Fruit fly (Drosophila melanogaster) whole organism, embryonic: ENCODE data around the gene CG8066.

Experiments
- ATbp ChIP-seq: fragments of 200-800 bp; sonication (Bioruptor generic); optimal IDR thresholded peaks from 2 replicates; lab custom pipeline; 2017; ENCODE audit warnings: missing biosample characterization, mild to moderate bottlenecking, missing genetic modification characterization, missing genetic modification reagents
- Ada2b ChIP-seq: fragments of 200-800 bp; sonication (Bioruptor generic); IDR thresholded peaks from 2 replicates; pipeline ENCODE4 v1.3.6; 2022; ENCODE audit warnings: missing biosample characterization, missing genetic modification characterization
- Asciz ChIP-seq: fragments of 200-800 bp; sonication (Bioruptor generic); optimal IDR thresholded peaks from 2 replicates; lab custom pipeline; 2017; ENCODE audit warnings: missing biosample characterization, mild to moderate bottlenecking, missing genetic modification characterization, missing genetic modification reagents
- B-H2 ChIP-seq: fragments of 200-800 bp; sonication (Bioruptor generic); optimal IDR thresholded peaks from 2 replicates; lab custom pipeline; 2018; ENCODE audit warnings: missing biosample characterization, mild to moderate bottlenecking, missing genetic modification characterization
- CG10147 ChIP-seq: fragments of 200-800 bp; sonication (Bioruptor generic); optimal IDR thresholded peaks from 2 replicates; lab custom pipeline; 2019; ENCODE audit warnings: missing biosample characterization, mild to moderate bottlenecking, missing genetic modification characterization, moderate library complexity
- CG11398 ChIP-seq: fragments of 200-800 bp; sonication (Bioruptor generic); optimal IDR thresholded peaks from 2 replicates; lab custom pipeline; 2016; ENCODE audit warnings: missing biosample characterization, missing genetic modification characterization
- CG11723 ChIP-seq: fragments of 200-800 bp; sonication (Bioruptor generic); optimal IDR thresholded peaks from 2 replicates; lab custom pipeline; 2017; ENCODE audit warnings: missing biosample characterization, mild to moderate bottlenecking, missing genetic modification characterization
- CG12071 ChIP-seq: fragments of 200-800 bp; sonication (Bioruptor generic); optimal IDR thresholded peaks from 3 replicates; lab custom pipeline; 2018; ENCODE audit warnings: missing biosample characterization, mild to moderate bottlenecking, missing genetic modification characterization
- CG12744 ChIP-seq: fragments of 200-800 bp; sonication (Bioruptor generic); optimal IDR thresholded peaks from 2 replicates; lab custom pipeline; 2016; ENCODE audit warnings: missing biosample characterization, missing genetic modification characterization
- CG13296 ChIP-seq: fragments of 200-800 bp; sonication (Bioruptor generic); optimal IDR thresholded peaks from 3 replicates; lab custom pipeline; 2018; ENCODE audit warnings: missing biosample characterization, mild to moderate bottlenecking, missing genetic modification characterization
- CG15514 ChIP-seq: fragments of 200-800 bp; sonication (Bioruptor generic); optimal IDR thresholded peaks from 3 replicates; lab custom pipeline; 2017; ENCODE audit warnings: missing biosample characterization, missing genetic modification characterization, mild to moderate bottlenecking, moderate library complexity, missing genetic modification reagents
- CG16863 ChIP-seq: fragments of 200-800 bp; sonication (Bioruptor generic); optimal IDR thresholded peaks from 3 replicates; lab custom pipeline; 2016; ENCODE audit warnings: missing biosample characterization, missing genetic modification characterization
- CG18599 ChIP-seq: fragments of 200-800 bp; sonication (Bioruptor generic); optimal IDR thresholded peaks from 3 replicates; lab custom pipeline; 2017; ENCODE audit warnings: missing biosample characterization, missing genetic modification characterization, mild to moderate bottlenecking, moderate library complexity, missing genetic modification reagents
- CG2199 ChIP-seq: fragments of 200-800 bp; sonication (Bioruptor generic); IDR thresholded peaks from 3 replicates; pipeline ENCODE4 v1.3.6; 2022; ENCODE audit warnings: missing biosample characterization, missing genetic modification characterization
- CG2712 ChIP-seq: fragments of 200-800 bp; optimal IDR thresholded peaks from 3 replicates; lab custom pipeline; 2019; ENCODE audit warnings: missing biosample characterization, mild to moderate bottlenecking, missing genetic modification characterization, moderate library complexity
- CG3281 ChIP-seq: fragments of 200-800 bp; sonication (Bioruptor generic); optimal IDR thresholded peaks from 3 replicates; lab custom pipeline; 2017; ENCODE audit warnings: missing biosample characterization, mild to moderate bottlenecking, missing genetic modification characterization
- CG33213 ChIP-seq: fragments of 200-800 bp; sonication (Bioruptor generic); optimal IDR thresholded peaks from 3 replicates; lab custom pipeline; 2016; ENCODE audit warnings: missing biosample characterization, missing genetic modification characterization
- CG33557 ChIP-seq: fragments of 200-800 bp; sonication (Bioruptor generic); optimal IDR thresholded peaks from 2 replicates; lab custom pipeline; 2019; ENCODE audit warnings: missing biosample characterization, mild to moderate bottlenecking, missing genetic modification characterization, moderate library complexity
- CG3407 ChIP-seq: fragments of 200-800 bp; sonication (Bioruptor generic); optimal IDR thresholded peaks from 2 replicates; lab custom pipeline; 2018; ENCODE audit warnings: missing biosample characterization, mild to moderate bottlenecking, missing genetic modification characterization
- CG34422 ChIP-seq: fragments of 200-800 bp; sonication (Bioruptor generic); IDR thresholded peaks from 3 replicates; pipeline ENCODE4 v1.3.6; 2022; ENCODE audit warnings: missing biosample characterization, missing genetic modification characterization
- CG3847 ChIP-seq: fragments of 200-800 bp; sonication (Bioruptor generic); IDR thresholded peaks from 2 replicates; pipeline ENCODE4 v1.3.6; 2022; ENCODE audit warnings: missing biosample characterization, missing genetic modification characterization
- CG4820 ChIP-seq: fragments of 200-800 bp; sonication (Bioruptor generic); optimal IDR thresholded peaks from 3 replicates; lab custom pipeline; 2016; ENCODE audit warnings: missing biosample characterization, missing genetic modification characterization
- CG6813 ChIP-seq: fragments of 200-800 bp; sonication (Bioruptor generic); optimal IDR thresholded peaks from 2 replicates; lab custom pipeline; 2017; ENCODE audit warnings: missing biosample characterization, missing genetic modification characterization, mild to moderate bottlenecking, moderate library complexity, missing genetic modification reagents
- CG8924 ChIP-seq: fragments of 200-800 bp; optimal IDR thresholded peaks from 3 replicates; lab custom pipeline; 2019; ENCODE audit warnings: missing biosample characterization, mild to moderate bottlenecking, missing genetic modification characterization, moderate library complexity
- CG8944 ChIP-seq: fragments of 200-800 bp; sonication (Bioruptor generic); optimal IDR thresholded peaks from 3 replicates; lab custom pipeline; 2016; ENCODE audit warnings: missing biosample characterization, missing genetic modification characterization
- CG9215 ChIP-seq: fragments of 200-800 bp; sonication (Bioruptor generic); IDR thresholded peaks from 2 replicates; pipeline ENCODE4 v1.3.6; 2022; ENCODE audit warnings: missing biosample characterization, missing genetic modification characterization
- Camta ChIP-seq: fragments of 200-800 bp; sonication (Bioruptor generic); optimal IDR thresholded peaks from 2 replicates; lab custom pipeline; 2016; ENCODE audit warnings: missing biosample characterization, missing genetic modification characterization
- D19B ChIP-seq: fragments of 200-800 bp; sonication (Bioruptor generic); optimal IDR thresholded peaks from 2 replicates; lab custom pipeline; 2017; ENCODE audit warnings: missing biosample characterization, mild to moderate bottlenecking, missing genetic modification characterization
- Dbx ChIP-seq: fragments of 200-800 bp; sonication (Bioruptor generic); IDR thresholded peaks from 3 replicates; pipeline ENCODE4 v1.3.6; 2022; ENCODE audit warnings: missing biosample characterization, missing genetic modification characterization
- Deaf1 ChIP-seq: fragments of 200-800 bp; optimal IDR thresholded peaks from 3 replicates; lab custom pipeline; 2019; ENCODE audit warnings: missing biosample characterization, mild to moderate bottlenecking, missing genetic modification characterization, moderate library complexity
- Dref ChIP-seq: fragments of 200-800 bp; sonication (Bioruptor generic); IDR thresholded peaks from 2 replicates; pipeline ENCODE4 v1.3.6; 2022; ENCODE audit warnings: missing biosample characterization, missing genetic modification characterization
- Hmr ChIP-seq: fragments of 200-800 bp; sonication (Bioruptor generic); optimal IDR thresholded peaks from 3 replicates; lab custom pipeline; 2017; ENCODE audit warnings: mild to moderate bottlenecking, missing biosample characterization, missing genetic modification reagents, missing genetic modification characterization
- Hsf ChIP-seq: fragments of 200-800 bp; sonication (Bioruptor generic); optimal IDR thresholded peaks from 3 replicates; lab custom pipeline; 2016; ENCODE audit warnings: missing biosample characterization, missing genetic modification characterization
- Mad ChIP-seq: fragments of 200-800 bp; sonication (Bioruptor generic); optimal IDR thresholded peaks from 2 replicates; lab custom pipeline; 2016; ENCODE audit warnings: missing biosample characterization, missing genetic modification characterization
- Nf-YB ChIP-seq: fragments of 200-800 bp; sonication (Bioruptor generic); optimal IDR thresholded peaks from 3 replicates; lab custom pipeline; 2019; ENCODE audit warnings: missing biosample characterization, mild to moderate bottlenecking, missing genetic modification characterization, moderate library complexity
- Rfx ChIP-seq: fragments of 200-800 bp; sonication (Bioruptor generic); IDR thresholded peaks from 2 replicates; pipeline ENCODE4 v1.3.6; 2022; ENCODE audit warnings: missing biosample characterization, missing genetic modification characterization
- Sox102F ChIP-seq: fragments of 200-800 bp; sonication (Bioruptor generic); optimal IDR thresholded peaks from 2 replicates; lab custom pipeline; 2018; ENCODE audit warnings: missing biosample characterization, mild to moderate bottlenecking, missing genetic modification characterization, moderate library complexity
- Trl ChIP-seq, 3 experiments: fragments of >200 bp in 2 of 3; fragments of 200-800 bp in 1 of 3; sonication (Bioruptor generic) in 1 of 3; optimal IDR thresholded peaks; 2 replicates in 1 of 3; 3 replicates in 2 of 3; lab custom pipeline; 2016 to 2017; ENCODE audit warnings: missing biosample characterization in 1 of 3, missing genetic modification characterization in 1 of 3
- caup ChIP-seq: fragments of 200-800 bp; sonication (Bioruptor generic); optimal IDR thresholded peaks from 3 replicates; lab custom pipeline; 2017; ENCODE audit warnings: missing biosample characterization, mild to moderate bottlenecking, missing genetic modification characterization, moderate library complexity; ENCODE audit not compliant: severe bottlenecking
- ftz-f1 ChIP-seq: fragments of 200-800 bp; sonication (Bioruptor generic); optimal IDR thresholded peaks from 2 replicates; lab custom pipeline; 2016; ENCODE audit warnings: missing biosample characterization, missing genetic modification characterization
- gcm ChIP-seq: fragments of 200-800 bp; sonication (Bioruptor generic); optimal IDR thresholded peaks from 2 replicates; lab custom pipeline; 2019; ENCODE audit warnings: missing biosample characterization, mild to moderate bottlenecking, missing genetic modification characterization, moderate library complexity
- ham ChIP-seq: fragments of 200-800 bp; sonication (Bioruptor generic); IDR thresholded peaks from 2 replicates; pipeline ENCODE4 v1.3.6; 2022; ENCODE audit warnings: missing biosample characterization, missing genetic modification characterization
- knrl ChIP-seq: fragments of 200-800 bp; sonication (Bioruptor generic); IDR thresholded peaks from 3 replicates; pipeline ENCODE4 v1.3.6; 2022; ENCODE audit warnings: missing biosample characterization, missing genetic modification characterization; ENCODE audit not compliant: partially characterized antibody
- lab ChIP-seq: fragments of 200-800 bp; sonication (Bioruptor generic); optimal IDR thresholded peaks from 3 replicates; lab custom pipeline; 2017; ENCODE audit warnings: missing biosample characterization, missing genetic modification characterization, mild to moderate bottlenecking, moderate library complexity, missing genetic modification reagents
- lbe ChIP-seq: fragments of 200-800 bp; sonication (Bioruptor generic); optimal IDR thresholded peaks from 2 replicates; lab custom pipeline; 2016; ENCODE audit warnings: missing biosample characterization, mild to moderate bottlenecking, missing genetic modification characterization
- luna ChIP-seq: fragments of 200-800 bp; sonication (Bioruptor generic); optimal IDR thresholded peaks from 2 replicates; lab custom pipeline; 2016; ENCODE audit warnings: missing biosample characterization, missing genetic modification characterization
- nerfin-1 ChIP-seq: fragments of 200-800 bp; sonication (Bioruptor generic); optimal IDR thresholded peaks from 3 replicates; lab custom pipeline; 2019; ENCODE audit warnings: missing biosample characterization, mild to moderate bottlenecking, missing genetic modification characterization, moderate library complexity
- nerfin-2 ChIP-seq: fragments of 200-800 bp; sonication (Bioruptor generic); IDR thresholded peaks from 2 replicates; pipeline ENCODE4 v1.3.6; 2022; ENCODE audit warnings: missing biosample characterization, missing genetic modification characterization; ENCODE audit not compliant: partially characterized antibody
- pros ChIP-seq: fragments of 200-800 bp; sonication (Bioruptor generic); optimal IDR thresholded peaks from 3 replicates; lab custom pipeline; 2019; ENCODE audit warnings: missing biosample characterization, mild to moderate bottlenecking, missing genetic modification characterization, moderate library complexity
- psq ChIP-seq: fragments of 200-800 bp; sonication (Bioruptor generic); optimal IDR thresholded peaks from 2 replicates; lab custom pipeline; 2017; ENCODE audit warnings: missing biosample characterization, missing genetic modification characterization
- twi ChIP-seq: fragments of 200-800 bp; optimal IDR thresholded peaks from 2 replicates; lab custom pipeline; 2019; ENCODE audit warnings: missing biosample characterization, mild to moderate bottlenecking, missing genetic modification characterization, moderate library complexity

Gene CG8066

DNA sequence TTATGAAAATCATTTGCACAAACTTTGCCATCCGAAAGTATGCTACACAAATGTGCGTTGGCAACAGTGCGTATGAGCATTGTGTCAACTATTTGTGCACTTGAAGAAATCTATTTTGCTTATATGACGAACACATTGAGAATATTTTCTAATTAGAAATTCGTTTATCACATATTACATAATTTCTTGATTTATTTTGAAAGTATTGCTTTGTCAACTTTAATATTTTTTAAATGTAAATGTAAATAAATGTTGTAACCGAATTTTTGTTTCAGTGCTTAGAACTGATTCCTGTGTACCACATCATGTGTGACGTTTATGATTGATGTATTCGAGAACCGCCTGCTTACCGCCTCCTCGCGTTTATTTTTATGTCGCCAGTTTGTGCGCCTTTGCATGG, 26.6 kb downstream of the CG8066 start (continued):
- TF ChIP-seq CG8944 (GFP tag; lab: Kevin White, UChicago) (no peak), CG2199 (GFP tag; lab: Robert Waterston, UW) (no peak), CG34422 (GFP tag; lab: Robert Waterston, UW) (no peak), CG8924 (tag; lab: Kevin White, UChicago) (no peak), luna (GFP tag; lab: Kevin White, UChicago) (no peak), ATbp (GFP tag; lab: Kevin White, UChicago) (no peak), CG4820 (peak; percentile 4), twi (no peak), CG9215 (GFP tag; lab: Robert Waterston, UW) (no peak), CG11723 (no peak), lbe (GFP tag; lab: Kevin White, UChicago) (no peak), ftz-f1 (GFP tag; lab: Kevin White, UChicago) (no peak), gcm (GFP tag; lab: Kevin White, UChicago) (no peak), Dbx (GFP tag; lab: Robert Waterston, UW) (0 out of 3 replicates have a peak, but pooled peaks have one; percentile 38), ham (GFP tag; lab: Robert Waterston, UW) (no peak), B-H2 (no peak), CG12744 (GFP tag; lab: Kevin White, UChicago) (no peak), Nf-YB (GFP tag; lab: Kevin White, UChicago) (no peak), nerfin-1 (tag; lab: Kevin White, UChicago) (no peak), Mad (GFP tag; lab: Kevin White, UChicago) (no peak), Rfx (GFP tag; lab: Robert Waterston, UW) (no peak), psq (GFP tag; lab: Kevin White, UChicago) (no peak), CG16863 (GFP tag; lab: Kevin White, UChicago) (no peak), knrl (GFP tag; lab: Robert Waterston, UW) (no peak), Trl (optimal IDR thresholded peaks at IDR 0.05; lab: Kevin White, UChicago) (no peak), Trl (GFP tag; optimal IDR thresholded peaks at IDR 0.05; lab: Kevin White, UChicago) (no peak), CG13296 (GFP tag; lab: Kevin White, UChicago) (peak; percentile 1), pros (GFP tag; lab: Kevin White, UChicago) (no peak), CG3847 (no peak), CG33213 (GFP tag; lab: Kevin White, UChicago) (no peak), CG11398 (GFP tag; lab: Kevin White, UChicago) (no peak), CG33557 (GFP tag; lab: Kevin White, UChicago) (no peak), Ada2b (GFP tag; lab: Robert Waterston, UW) (peak; percentile 52), Hsf (peak; percentile 12), nerfin-2 (no peak)

DNA sequence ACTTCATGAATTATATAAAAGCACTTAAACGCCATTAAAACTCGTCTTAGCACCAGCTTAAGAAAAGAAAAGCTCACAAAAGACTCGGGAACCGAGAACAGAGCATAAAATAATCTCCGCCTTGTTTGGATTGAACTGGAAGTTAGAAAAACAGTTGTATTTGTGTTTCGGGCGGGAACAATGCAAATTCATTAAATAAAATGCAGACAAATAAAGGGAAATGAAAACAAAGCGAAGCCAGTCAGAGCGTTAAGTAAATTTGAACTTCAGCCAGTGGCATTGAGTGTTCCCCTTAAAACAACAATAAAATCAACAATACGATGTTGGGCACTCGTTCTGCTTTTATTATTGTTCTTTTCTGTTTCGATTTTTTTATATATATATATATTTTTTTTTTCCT, 42.0 kb downstream of the CG8066 start:
- TF ChIP-seq CG3281 (GFP tag; lab: Kevin White, UChicago): peak; percentile 23
- no peak for TF ChIP-seq Deaf1 (tag; lab: Kevin White, UChicago)
- no peak for TF ChIP-seq D19B
- TF ChIP-seq Camta (GFP tag; lab: Kevin White, UChicago): no peak
- TF ChIP-seq Asciz (GFP tag; lab: Kevin White, UChicago): peak; percentile 50
- peak; percentile 10 for TF ChIP-seq CG3407 (GFP tag; lab: Kevin White, UChicago)
- peak; percentile 43 for TF ChIP-seq CG6813 (GFP tag; lab: Kevin White, UChicago)
- peak; percentile 21 for TF ChIP-seq CG12071 (GFP tag; lab: Kevin White, UChicago)
- peak; percentile 42 for TF ChIP-seq CG18599
- no peak for TF ChIP-seq Hmr (GFP tag; lab: Kevin White, UChicago)
- TF ChIP-seq CG2712 (tag; lab: Kevin White, UChicago): no peak
- no peak for TF ChIP-seq Dref (GFP tag; lab: Robert Waterston, UW)
- no peak for TF ChIP-seq CG10147 (GFP tag; lab: Kevin White, UChicago)
- peak; percentile 12 for TF ChIP-seq Sox102F (GFP tag; lab: Kevin White, UChicago)
- peak; percentile 42 for TF ChIP-seq CG15514
- peak; percentile 16 for TF ChIP-seq ATbp (GFP tag; lab: Kevin White, UChicago)
- peak; percentile 58 for TF ChIP-seq lab
- peak; percentile 7 for TF ChIP-seq caup (GFP tag; lab: Kevin White, UChicago)
